Fruit fly (Drosophila melanogaster) whole organism, embryonic: ENCODE results near the gene Prx1.

Source experiments
- Abd-B ChIP-seq: fragments of 200-800 bp; sonication (Bioruptor generic); optimal IDR thresholded peaks from 2 replicates; lab custom pipeline; 2018; ENCODE audit warnings: missing biosample characterization, mild to moderate bottlenecking, missing genetic modification characterization, moderate library complexity
- B-H2 ChIP-seq: fragments of 200-800 bp; sonication (Bioruptor generic); optimal IDR thresholded peaks from 2 replicates; lab custom pipeline; 2018; ENCODE audit warnings: missing biosample characterization, mild to moderate bottlenecking, missing genetic modification characterization
- C15 ChIP-seq: fragments of 200-800 bp; sonication (Bioruptor generic); IDR thresholded peaks from 3 replicates; pipeline ENCODE4 v1.3.6; 2022; ENCODE audit warnings: missing biosample characterization, missing genetic modification characterization
- CG1024 ChIP-seq: fragments of 200-800 bp; sonication (Bioruptor generic); IDR thresholded peaks from 2 replicates; pipeline ENCODE4 v1.3.6; 2022; ENCODE audit warnings: missing biosample characterization, missing genetic modification characterization
- CG10267 ChIP-seq: fragments of 200-800 bp; sonication (Bioruptor generic); optimal IDR thresholded peaks from 2 replicates; lab custom pipeline; 2018; ENCODE audit warnings: missing biosample characterization, mild to moderate bottlenecking, missing genetic modification characterization, moderate library complexity
- CG10959 ChIP-seq: fragments of 200-800 bp; sonication (Bioruptor generic); IDR thresholded peaks from 2 replicates; pipeline ENCODE4 v1.3.6; 2022; ENCODE audit warnings: missing biosample characterization, missing genetic modification characterization
- CG12659 ChIP-seq: fragments of 200-800 bp; sonication (Bioruptor generic); optimal IDR thresholded peaks from 3 replicates; lab custom pipeline; 2017; ENCODE audit warnings: mild to moderate bottlenecking, missing biosample characterization, missing genetic modification reagents, missing genetic modification characterization
- CG13123 ChIP-seq: fragments of 200-800 bp; sonication (Bioruptor generic); optimal IDR thresholded peaks from 2 replicates; lab custom pipeline; 2016; ENCODE audit warnings: missing biosample characterization, missing genetic modification characterization
- CG13287 ChIP-seq: fragments of 200-800 bp; sonication (Bioruptor generic); IDR thresholded peaks from 2 replicates; pipeline ENCODE4 v1.3.6; 2022; ENCODE audit warnings: missing biosample characterization, missing genetic modification characterization; ENCODE audit not compliant: partially characterized antibody
- CG13424 ChIP-seq: fragments of 200-800 bp; sonication (Bioruptor generic); optimal IDR thresholded peaks from 2 replicates; lab custom pipeline; 2019; ENCODE audit warnings: missing biosample characterization, mild to moderate bottlenecking, missing genetic modification characterization, moderate library complexity
- CG18599 ChIP-seq: fragments of 200-800 bp; sonication (Bioruptor generic); optimal IDR thresholded peaks from 3 replicates; lab custom pipeline; 2017; ENCODE audit warnings: missing biosample characterization, missing genetic modification characterization, mild to moderate bottlenecking, moderate library complexity, missing genetic modification reagents
- CG2116 ChIP-seq: fragments of 200-800 bp; sonication (Bioruptor generic); optimal IDR thresholded peaks from 3 replicates; lab custom pipeline; 2018; ENCODE audit warnings: missing biosample characterization, mild to moderate bottlenecking, missing genetic modification characterization
- CG2875 ChIP-seq: fragments of 200-800 bp; sonication (Bioruptor generic); optimal IDR thresholded peaks from 2 replicates; lab custom pipeline; 2017; ENCODE audit warnings: missing biosample characterization, mild to moderate bottlenecking, missing genetic modification characterization, missing genetic modification reagents
- CG32767 ChIP-seq: fragments of 200-800 bp; sonication (Bioruptor generic); IDR thresholded peaks from 2 replicates; pipeline ENCODE4 v1.3.6; 2022; ENCODE audit warnings: missing biosample characterization, missing genetic modification characterization
- CG33213 ChIP-seq: fragments of 200-800 bp; sonication (Bioruptor generic); optimal IDR thresholded peaks from 3 replicates; lab custom pipeline; 2016; ENCODE audit warnings: missing biosample characterization, missing genetic modification characterization
- CG7745 ChIP-seq: fragments of 200-800 bp; sonication (Bioruptor generic); optimal IDR thresholded peaks from 2 replicates; lab custom pipeline; 2018; ENCODE audit warnings: missing biosample characterization, mild to moderate bottlenecking, missing genetic modification characterization, moderate library complexity
- CG8944 ChIP-seq: fragments of 200-800 bp; sonication (Bioruptor generic); optimal IDR thresholded peaks from 3 replicates; lab custom pipeline; 2016; ENCODE audit warnings: missing biosample characterization, missing genetic modification characterization
- Ets65A ChIP-seq: fragments of 200-800 bp; sonication (Bioruptor generic); peaks from one replicate; lab custom pipeline; 2016; ENCODE audit warnings: missing biosample characterization, missing genetic modification characterization
- Fer2 ChIP-seq: fragments of 200-800 bp; sonication (Bioruptor generic); optimal IDR thresholded peaks from 2 replicates; lab custom pipeline; 2018; ENCODE audit warnings: missing biosample characterization, mild to moderate bottlenecking, missing genetic modification characterization, moderate library complexity
- HLH54F ChIP-seq: fragments of 200-800 bp; sonication (Bioruptor generic); optimal IDR thresholded peaks from 3 replicates; lab custom pipeline; 2016; ENCODE audit warnings: missing biosample characterization, missing genetic modification characterization
- Hr51 ChIP-seq, 2 experiments: fragments of 200-800 bp; sonication (Bioruptor generic); optimal IDR thresholded peaks; 2 replicates in 1 of 2; 3 replicates in 1 of 2; lab custom pipeline; 2016 to 2018; ENCODE audit warnings: missing biosample characterization in 2 of 2, missing genetic modification characterization in 2 of 2, mild to moderate bottlenecking in 1 of 2, moderate library complexity in 1 of 2
- Lim3 ChIP-seq: fragments of 200-800 bp; sonication (Bioruptor generic); IDR thresholded peaks from 2 replicates; pipeline ENCODE4 v1.3.6; 2022; ENCODE audit warnings: missing biosample characterization, missing genetic modification characterization
- Max ChIP-seq: fragments of 200-800 bp; sonication (Bioruptor generic); optimal IDR thresholded peaks from 2 replicates; lab custom pipeline; 2016; ENCODE audit warnings: missing biosample characterization, mild to moderate bottlenecking, missing genetic modification characterization
- NfI ChIP-seq: fragments of 200-800 bp; sonication (Bioruptor generic); optimal IDR thresholded peaks from 3 replicates; lab custom pipeline; 2018; ENCODE audit warnings: missing biosample characterization, mild to moderate bottlenecking, missing genetic modification characterization, moderate library complexity
- Scr ChIP-seq: fragments of 200-800 bp; sonication (Bioruptor generic); IDR thresholded peaks from 2 replicates; pipeline ENCODE4 v1.3.6; 2022; ENCODE audit warnings: missing biosample characterization, missing genetic modification characterization; ENCODE audit not compliant: partially characterized antibody
- TFAM ChIP-seq: fragments of 200-800 bp; sonication (Bioruptor generic); optimal IDR thresholded peaks from 2 replicates; lab custom pipeline; 2017; ENCODE audit warnings: missing biosample characterization, missing genetic modification characterization, inconsistent platforms
- YL-1 ChIP-seq: fragments of 200-800 bp; sonication (Bioruptor generic); optimal IDR thresholded peaks from 3 replicates; lab custom pipeline; 2017; ENCODE audit warnings: missing biosample characterization, mild to moderate bottlenecking, missing genetic modification characterization
- ap ChIP-seq: fragments of 200-800 bp; sonication (Bioruptor generic); IDR thresholded peaks from 2 replicates; pipeline ENCODE4 v1.3.6; 2022; ENCODE audit warnings: missing biosample characterization, missing genetic modification characterization
- bab2 ChIP-seq: fragments of 200-800 bp; sonication (Bioruptor generic); optimal IDR thresholded peaks from 2 replicates; lab custom pipeline; 2016; ENCODE audit warnings: missing biosample characterization, missing genetic modification characterization
- bcd ChIP-seq: fragments of 200-800 bp; sonication (Bioruptor generic); optimal IDR thresholded peaks from 2 replicates; lab custom pipeline; 2017; ENCODE audit warnings: missing biosample characterization, mild to moderate bottlenecking, missing genetic modification characterization
- cad ChIP-seq: fragments of >200 bp; optimal IDR thresholded peaks from 2 replicates; lab custom pipeline; 2017; ENCODE audit warnings: missing biosample characterization, missing genetic modification characterization
- cas ChIP-seq: fragments of 200-800 bp; sonication (Bioruptor generic); IDR thresholded peaks from 2 replicates; pipeline ENCODE4 v1.3.6; 2022; ENCODE audit warnings: missing biosample characterization, missing genetic modification characterization
- chif ChIP-seq, 2 experiments: fragments of 200-800 bp; sonication (Bioruptor generic); optimal IDR thresholded peaks; 3 replicates each; lab custom pipeline; 2016; ENCODE audit warnings: missing biosample characterization in 2 of 2, missing genetic modification characterization in 2 of 2
- dan ChIP-seq: fragments of 200-800 bp; sonication (Bioruptor generic); IDR thresholded peaks from 2 replicates; pipeline ENCODE4 v1.3.6; 2022; ENCODE audit warnings: missing biosample characterization, missing genetic modification characterization
- dysf ChIP-seq: fragments of 200-800 bp; sonication (Bioruptor generic); IDR thresholded peaks from 3 replicates; pipeline ENCODE4 v1.3.6; 2022; ENCODE audit warnings: missing biosample characterization, missing genetic modification characterization
- gcm2 ChIP-seq: fragments of 200-800 bp; sonication (Bioruptor generic); optimal IDR thresholded peaks from 2 replicates; lab custom pipeline; 2016; ENCODE audit warnings: missing biosample characterization, missing genetic modification characterization
- hbn ChIP-seq: fragments of 200-800 bp; sonication (Bioruptor generic); IDR thresholded peaks from 2 replicates; pipeline ENCODE4 v1.3.6; 2022; ENCODE audit warnings: missing biosample characterization, missing genetic modification characterization; ENCODE audit not compliant: partially characterized antibody
- kay ChIP-seq: fragments of 200-800 bp; sonication (Bioruptor generic); optimal IDR thresholded peaks from 2 replicates; lab custom pipeline; 2016; ENCODE audit warnings: missing biosample characterization, missing genetic modification characterization
- knrl ChIP-seq: fragments of 200-800 bp; sonication (Bioruptor generic); IDR thresholded peaks from 3 replicates; pipeline ENCODE4 v1.3.6; 2022; ENCODE audit warnings: missing biosample characterization, missing genetic modification characterization; ENCODE audit not compliant: partially characterized antibody
- nau ChIP-seq: fragments of 200-800 bp; sonication (Bioruptor generic); optimal IDR thresholded peaks from 3 replicates; lab custom pipeline; 2017; ENCODE audit warnings: missing biosample characterization, mild to moderate bottlenecking, missing genetic modification characterization, missing genetic modification reagents
- onecut ChIP-seq: fragments of 200-800 bp; sonication (Bioruptor generic); IDR thresholded peaks from 2 replicates; pipeline ENCODE4 v1.3.6; 2022; ENCODE audit warnings: missing biosample characterization, missing genetic modification characterization
- org-1 ChIP-seq: fragments of 200-800 bp; sonication (Bioruptor generic); optimal IDR thresholded peaks from 2 replicates; lab custom pipeline; 2017; ENCODE audit warnings: missing biosample characterization, missing genetic modification characterization
- peb ChIP-seq: fragments of 200-800 bp; sonication (Bioruptor generic); IDR thresholded peaks from 2 replicates; pipeline ENCODE4 v1.3.6; 2022; ENCODE audit warnings: missing biosample characterization, missing genetic modification characterization
- pzg ChIP-seq: fragments of 200-800 bp; sonication (Bioruptor generic); optimal IDR thresholded peaks from 3 replicates; lab custom pipeline; 2018; ENCODE audit warnings: missing biosample characterization, mild to moderate bottlenecking, missing genetic modification characterization, moderate library complexity
- ranshi ChIP-seq: fragments of 200-800 bp; sonication (Bioruptor generic); IDR thresholded peaks from 2 replicates; pipeline ENCODE4 v1.3.6; 2022; ENCODE audit warnings: missing biosample characterization, missing genetic modification characterization
- salm ChIP-seq: fragments of 200-800 bp; sonication (Bioruptor generic); optimal IDR thresholded peaks from 2 replicates; lab custom pipeline; 2018; ENCODE audit warnings: missing biosample characterization, mild to moderate bottlenecking, missing genetic modification characterization
- sens ChIP-seq: fragments of 200-800 bp; sonication (Bioruptor generic); peaks from one replicate; lab custom pipeline; 2016; ENCODE audit warnings: missing biosample characterization, missing genetic modification characterization
- sr ChIP-seq: fragments of 200-800 bp; sonication (Bioruptor generic); IDR thresholded peaks from 3 replicates; pipeline ENCODE4 v1.3.6; 2022; ENCODE audit warnings: missing biosample characterization, missing genetic modification characterization
- tap ChIP-seq: fragments of 200-800 bp; optimal IDR thresholded peaks from 3 replicates; lab custom pipeline; 2019; ENCODE audit warnings: missing biosample characterization, mild to moderate bottlenecking, missing genetic modification characterization, moderate library complexity
- zen2 ChIP-seq: fragments of 200-800 bp; sonication (Bioruptor generic); IDR thresholded peaks from 3 replicates; pipeline ENCODE4 v1.3.6; 2022; ENCODE audit warnings: missing biosample characterization, missing genetic modification characterization; ENCODE audit not compliant: partially characterized antibody

Prx1 gene

DNA sequence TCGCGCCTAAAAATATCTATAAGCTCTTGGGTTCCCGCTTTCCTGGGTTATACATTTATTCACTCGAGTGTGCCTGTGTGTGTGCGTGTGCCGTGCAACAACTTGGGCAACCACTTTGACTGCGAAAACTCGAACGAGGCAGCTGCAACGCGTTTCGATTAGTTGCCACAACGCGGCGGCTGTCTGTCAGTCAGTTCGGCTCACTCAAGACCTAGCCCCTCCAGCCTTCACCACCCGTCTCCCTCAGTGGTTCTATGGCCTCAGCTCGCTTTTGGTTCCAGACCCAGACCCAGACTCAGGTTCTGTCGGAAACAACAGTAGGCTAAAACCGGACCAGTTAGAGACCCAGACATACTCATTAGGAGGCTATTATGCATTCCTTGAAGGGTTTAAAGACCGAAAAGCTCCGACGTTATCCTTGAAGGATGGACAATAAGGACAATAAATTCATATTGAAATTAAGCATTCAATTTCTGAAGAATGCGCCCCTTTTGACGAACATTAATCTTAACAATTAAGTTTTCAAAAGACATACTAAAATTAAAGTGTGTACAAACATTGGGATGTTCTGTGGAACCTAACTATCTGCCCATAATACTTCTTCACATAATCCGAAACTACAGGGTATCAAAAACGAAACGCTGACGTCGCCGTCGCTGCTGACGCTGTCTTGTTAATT, 22.7 kb downstream of the Prx1 start (continued):
- peak; percentile 32; the same call in 1 of the 2 replicates for TF ChIP-seq peb (GFP tag; lab: Robert Waterston, UW)
- TF ChIP-seq YL-1 = no peak
- TF ChIP-seq chif (GFP tag; optimal IDR thresholded peaks at IDR 0.05; lab: Kevin White, UChicago) = peak; percentile 37 to 64
- peak; percentile 64 for TF ChIP-seq Ets65A (GFP tag; lab: Kevin White, UChicago)
- no peak for TF ChIP-seq dan (GFP tag; lab: Robert Waterston, UW)
- peak; percentile 37 for TF ChIP-seq bab2
- TF ChIP-seq Hr51 (GFP tag; optimal IDR thresholded peaks at IDR 0.05; lab: Kevin White, UChicago) = peak in 1 of 2 experiments; percentile 47
- no peak for TF ChIP-seq cad (GFP tag; lab: Kevin White, UChicago)
- no peak for TF ChIP-seq tap (tag; lab: Kevin White, UChicago)
- no peak for TF ChIP-seq CG13123 (GFP tag; lab: Kevin White, UChicago)
- no peak for TF ChIP-seq TFAM (GFP tag; lab: Kevin White, UChicago)
- TF ChIP-seq CG12659 (GFP tag; lab: Kevin White, UChicago) = peak; percentile 36
- TF ChIP-seq cas (GFP tag; lab: Robert Waterston, UW) = no peak
- TF ChIP-seq gcm2 (GFP tag; lab: Kevin White, UChicago) = no peak
- peak; percentile 46 for TF ChIP-seq HLH54F (GFP tag; lab: Kevin White, UChicago)
- TF ChIP-seq CG18599 (GFP tag; lab: Kevin White, UChicago) = peak; percentile 63
- TF ChIP-seq onecut (GFP tag; lab: Robert Waterston, UW) = no peak
- no peak for TF ChIP-seq Scr (GFP tag; lab: Robert Waterston, UW)
- no peak for TF ChIP-seq CG10959 (GFP tag; lab: Robert Waterston, UW)
- no peak for TF ChIP-seq CG1024
- peak; percentile 24 for TF ChIP-seq NfI (GFP tag; lab: Kevin White, UChicago)
- peak; percentile 61 for TF ChIP-seq CG8944 (GFP tag; lab: Kevin White, UChicago)
- no peak for TF ChIP-seq B-H2 (GFP tag; lab: Kevin White, UChicago)
- TF ChIP-seq CG32767 (GFP tag; lab: Robert Waterston, UW) = no peak
- no peak for TF ChIP-seq nau (GFP tag; lab: Kevin White, UChicago)
- TF ChIP-seq CG7745 (tag; lab: Kevin White, UChicago) = no peak
- TF ChIP-seq Abd-B = peak; percentile 38
- TF ChIP-seq C15 = no peak
- no peak for TF ChIP-seq hbn (GFP tag; lab: Robert Waterston, UW)
- TF ChIP-seq dysf (GFP tag; lab: Robert Waterston, UW) = 0 out of 3 replicates have a peak, but pooled peaks have one; percentile 33
- no peak for TF ChIP-seq Fer2
- no peak for TF ChIP-seq zen2 (GFP tag; lab: Robert Waterston, UW)
- TF ChIP-seq org-1 (GFP tag; lab: Kevin White, UChicago) = peak; percentile 65
- no peak for TF ChIP-seq Max (GFP tag; lab: Kevin White, UChicago)
- TF ChIP-seq kay (GFP tag; lab: Kevin White, UChicago) = no peak
- TF ChIP-seq knrl (GFP tag; lab: Robert Waterston, UW) = no peak
- peak; percentile 9 for TF ChIP-seq CG2875 (GFP tag; lab: Kevin White, UChicago)
- peak; percentile 92 for TF ChIP-seq sens
- peak; percentile 63 for TF ChIP-seq bcd (GFP tag; lab: Kevin White, UChicago)
- TF ChIP-seq CG10267 (tag; lab: Kevin White, UChicago) = peak; percentile 50
- TF ChIP-seq ap = no peak
- TF ChIP-seq pzg (GFP tag; lab: Kevin White, UChicago) = no peak
- peak; percentile 12 for TF ChIP-seq CG2116 (GFP tag; lab: Kevin White, UChicago)
- no peak for TF ChIP-seq sr (GFP tag; lab: Robert Waterston, UW)
- no peak for TF ChIP-seq ranshi (GFP tag; lab: Robert Waterston, UW)
- peak; percentile 22 for TF ChIP-seq CG33213 (GFP tag; lab: Kevin White, UChicago)
- TF ChIP-seq salm (tag; lab: Kevin White, UChicago) = no peak
- no peak for TF ChIP-seq Lim3 (GFP tag; lab: Robert Waterston, UW)
- peak; percentile 50 for TF ChIP-seq CG13424 (tag; lab: Kevin White, UChicago)
- TF ChIP-seq CG13287 (GFP tag; lab: Robert Waterston, UW) = no peak
